Worm (Caenorhabditis elegans) whole organism, L4 larva: ENCODE results near the gene str-113.

Experiments used
- D1046.2 ChIP-seq: fragments of 200-800 bp; sonication (Bioruptor generic); IDR thresholded peaks from 2 replicates; pipeline ENCODE4 v1.3.6; 2022; ENCODE audit warnings: missing genetic modification characterization, missing compliant biosample characterization
- F26F4.8 ChIP-seq: fragments of 200-800 bp; sonication (Bioruptor generic); conservative IDR thresholded peaks from 2 replicates; pipeline ENCODE4 v1.3.6; 2022; ENCODE audit warnings: missing genetic modification characterization, missing compliant biosample characterization
- F44E2.7 ChIP-seq: fragments of 200-800 bp; sonication (Bioruptor generic); IDR thresholded peaks from 2 replicates; pipeline ENCODE4 v2.1.2; 2022; ENCODE audit warnings: missing genetic modification characterization, missing compliant biosample characterization
- Y48G9A.11 ChIP-seq: fragments of 200-800 bp; sonication (Bioruptor generic); IDR thresholded peaks from 2 replicates; pipeline ENCODE4 v1.3.6; 2022; ENCODE audit warnings: missing genetic modification reagents, missing genetic modification characterization, missing compliant biosample characterization
- ZK546.5 ChIP-seq, 2 experiments: sonication (generic microtip); optimal IDR thresholded peaks; 2 replicates each; lab custom pipeline; 2017; ENCODE audit warnings: missing biosample characterization in 2 of 2, missing genetic modification characterization in 2 of 2
- aha-1 ChIP-seq: fragments of 150-350 bp; peaks from one replicate; lab custom pipeline; 2014; ENCODE audit warnings: missing biosample characterization, missing genetic modification characterization
- ceh-28 ChIP-seq: fragments of 150-350 bp; optimal IDR thresholded peaks from 2 replicates; lab custom pipeline; 2014; ENCODE audit warnings: missing biosample characterization, missing genetic modification reagents, missing genetic modification characterization
- ceh-62 ChIP-seq: sonication (generic microtip); optimal IDR thresholded peaks from 2 replicates; lab custom pipeline; 2017; ENCODE audit warnings: missing biosample characterization, missing genetic modification characterization
- ceh-82 ChIP-seq: sonication (generic microtip); optimal IDR thresholded peaks from 2 replicates; lab custom pipeline; 2017; ENCODE audit warnings: missing biosample characterization, missing genetic modification characterization
- cey-2 ChIP-seq: sonication (generic microtip); optimal IDR thresholded peaks from 3 replicates; lab custom pipeline; 2017; ENCODE audit warnings: missing genetic modification characterization, mild to moderate bottlenecking, missing compliant biosample characterization, antibody characterized with exemption, borderline replicate concordance; ENCODE audit not compliant: insufficient read depth
- daf-16 ChIP-seq, 3 experiments: sonication (generic microtip); optimal IDR thresholded peaks; 2 replicates each; lab custom pipeline; 2016 to 2017; ENCODE audit warnings: missing genetic modification characterization in 3 of 3, missing genetic modification reagents in 3 of 3, mild to moderate bottlenecking in 2 of 3, missing compliant biosample characterization in 2 of 3, missing biosample characterization in 1 of 3, moderate library complexity in 1 of 3
- daf-19 ChIP-seq: fragments of 200-800 bp; sonication (Bioruptor generic); conservative IDR thresholded peaks from 2 replicates; pipeline ENCODE4 v1.3.6; 2022; ENCODE audit warnings: missing genetic modification characterization, missing compliant biosample characterization
- dmd-6 ChIP-seq: fragments of 200-800 bp; sonication (Bioruptor generic); IDR thresholded peaks from 2 replicates; pipeline ENCODE4 v1.3.6; 2022; ENCODE audit warnings: missing genetic modification reagents, missing genetic modification characterization, missing compliant biosample characterization
- dmd-8 ChIP-seq: fragments of 200-800 bp; sonication (Bioruptor generic); IDR thresholded peaks from 2 replicates; pipeline ENCODE4 v1.3.6; 2022; ENCODE audit warnings: missing genetic modification characterization, missing compliant biosample characterization
- dve-1 ChIP-seq: sonication (generic microtip); optimal IDR thresholded peaks from 2 replicates; lab custom pipeline; 2017; ENCODE audit warnings: antibody characterized with exemption, mild to moderate bottlenecking, missing genetic modification characterization, missing compliant biosample characterization; ENCODE audit not compliant: insufficient read depth
- gei-8 ChIP-seq: fragments of 200-800 bp; sonication (Bioruptor generic); optimal IDR thresholded peaks from 2 replicates; lab custom pipeline; 2018; ENCODE audit warnings: mild to moderate bottlenecking, missing genetic modification characterization, missing compliant biosample characterization
- hif-1 ChIP-seq, 2 experiments: sonication (generic microtip); optimal IDR thresholded peaks; 2 replicates each; lab custom pipeline; 2016 to 2017; ENCODE audit warnings: missing compliant biosample characterization in 2 of 2, missing genetic modification characterization in 2 of 2, missing genetic modification reagents in 2 of 2, missing genotype in 2 of 2, mild to moderate bottlenecking in 1 of 2
- hlh-11 ChIP-seq: fragments of 200-800 bp; sonication (Bioruptor generic); optimal IDR thresholded peaks from 2 replicates; lab custom pipeline; 2018; ENCODE audit warnings: mild to moderate bottlenecking, missing genetic modification characterization, missing compliant biosample characterization
- hlh-30 ChIP-seq: sonication (generic microtip); optimal IDR thresholded peaks from 2 replicates; lab custom pipeline; 2017; ENCODE audit warnings: antibody characterized with exemption, mild to moderate bottlenecking, missing genetic modification characterization, missing compliant biosample characterization; ENCODE audit not compliant: insufficient read depth
- lin-1 ChIP-seq: fragments of 200-800 bp; sonication (Bioruptor generic); IDR thresholded peaks from 2 replicates; pipeline ENCODE4 v1.3.6; 2022; ENCODE audit warnings: missing genetic modification reagents, missing genetic modification characterization, missing compliant biosample characterization
- lin-13 ChIP-seq: fragments of 150-350 bp; optimal IDR thresholded peaks from 2 replicates; lab custom pipeline; 2014; ENCODE audit warnings: missing biosample characterization, missing genetic modification reagents, missing genetic modification characterization
- lsy-2 ChIP-seq, 2 experiments: fragments of 150-350 bp in 1 of 2; sonication (generic microtip) in 1 of 2; optimal IDR thresholded peaks; 2 replicates each; lab custom pipeline; 2014 to 2017; ENCODE audit warnings: missing biosample characterization in 2 of 2, missing genetic modification characterization in 2 of 2
- mdl-1 ChIP-seq, 2 experiments: fragments of 150-350 bp in 1 of 2; sonication (generic microtip) in 1 of 2; optimal IDR thresholded peaks; 2 replicates each; lab custom pipeline; 2014 to 2017; ENCODE audit warnings: missing biosample characterization in 2 of 2, missing genetic modification characterization in 2 of 2
- mxl-2 ChIP-seq: fragments of 200-800 bp; sonication (Bioruptor generic); conservative IDR thresholded peaks from 2 replicates; pipeline ENCODE4 v1.3.6; 2022; ENCODE audit warnings: missing genetic modification reagents, missing genetic modification characterization, missing compliant biosample characterization
- nhr-102 ChIP-seq: sonication (generic microtip); optimal IDR thresholded peaks from 2 replicates; lab custom pipeline; 2016; ENCODE audit warnings: mild to moderate bottlenecking, missing genetic modification characterization, moderate library complexity, missing compliant biosample characterization
- nhr-11 ChIP-seq: fragments of 150-350 bp; optimal IDR thresholded peaks from 2 replicates; lab custom pipeline; 2014; ENCODE audit warnings: missing biosample characterization, missing genetic modification characterization
- nhr-28 ChIP-seq: fragments of 150-350 bp; optimal IDR thresholded peaks from 2 replicates; lab custom pipeline; 2014; ENCODE audit warnings: missing biosample characterization, missing genetic modification characterization
- nhr-48 ChIP-seq: sonication (generic microtip); optimal IDR thresholded peaks from 2 replicates; lab custom pipeline; 2016; ENCODE audit warnings: mild to moderate bottlenecking, missing genetic modification characterization, missing compliant biosample characterization
- nhr-6 ChIP-seq: fragments of 150-350 bp; optimal IDR thresholded peaks from 2 replicates; lab custom pipeline; 2014; ENCODE audit warnings: missing biosample characterization, missing genetic modification characterization
- saeg-2 ChIP-seq: fragments of 200-800 bp; sonication (Bioruptor generic); IDR thresholded peaks from 2 replicates; pipeline ENCODE4 v1.3.6; 2022; ENCODE audit warnings: missing genetic modification reagents, missing genetic modification characterization, missing compliant biosample characterization
- set-16 ChIP-seq: fragments of 200-800 bp; sonication (Bioruptor generic); IDR thresholded peaks from 2 replicates; pipeline ENCODE4 v1.3.6; 2022; ENCODE audit warnings: missing genetic modification reagents, missing genetic modification characterization, missing compliant biosample characterization
- snpc-1.2 ChIP-seq: fragments of 200-800 bp; sonication (Bioruptor generic); IDR thresholded peaks from 2 replicates; pipeline ENCODE4 v1.3.6; 2022; ENCODE audit warnings: missing genetic modification reagents, missing genetic modification characterization, missing compliant biosample characterization
- tag-97 ChIP-seq: fragments of 200-800 bp; sonication (Bioruptor generic); IDR thresholded peaks from 2 replicates; pipeline ENCODE4 v1.3.6; 2022; ENCODE audit warnings: missing genetic modification characterization, missing compliant biosample characterization
- tra-1 ChIP-seq: fragments of 200-800 bp; sonication (Bioruptor generic); IDR thresholded peaks from 2 replicates; pipeline ENCODE4 v1.3.6; 2022; ENCODE audit warnings: missing genetic modification reagents, missing genetic modification characterization, missing compliant biosample characterization
- unc-62 ChIP-seq, 3 experiments: fragments of 150-350 bp in 1 of 3; sonication (generic microtip); optimal IDR thresholded peaks in 2 of 3; peaks in 1 of 3; 1 replicate in 1 of 3; 2 replicates in 2 of 3; lab custom pipeline; 2014 to 2017; ENCODE audit warnings: missing biosample characterization in 3 of 3, missing genetic modification characterization in 3 of 3, missing genetic modification reagents in 3 of 3, missing genotype in 1 of 3
- zfp-2 ChIP-seq: sonication (generic microtip); optimal IDR thresholded peaks from 2 replicates; lab custom pipeline; 2016; ENCODE audit warnings: mild to moderate bottlenecking, missing genetic modification characterization, missing compliant biosample characterization
- zip-11 ChIP-seq: fragments of 200-800 bp; sonication (Bioruptor generic); IDR thresholded peaks from 2 replicates; pipeline ENCODE4 v1.3.6; 2022; ENCODE audit warnings: missing genetic modification characterization, missing compliant biosample characterization
- ztf-7 ChIP-seq: fragments of 150-350 bp; optimal IDR thresholded peaks from 2 replicates; lab custom pipeline; 2014; ENCODE audit warnings: missing biosample characterization, missing genetic modification characterization

The str-113 gene

ce11 chrV:3685790-3686208 is 19.0 kb upstream of the str-113 start, which contains the start of gene W08A12.2 (continued):
- TF ChIP-seq lin-1: no peak
- TF ChIP-seq saeg-2 (GFP tag; lab: Robert Waterston, UW): no peak
- peak; percentile 82 for TF ChIP-seq F26F4.8 (GFP tag; lab: Robert Waterston, UW)
- no peak for TF ChIP-seq ceh-62 (tag; lab: Kevin White, UChicago)
- TF ChIP-seq hif-1 (tag; optimal IDR thresholded peaks at IDR 0.05; lab: Kevin White, UChicago): peak in 1 of 2 experiments; percentile 15
- no peak for TF ChIP-seq ceh-28 (tag; lab: Kevin White, UChicago)
- peak; percentile 29 for TF ChIP-seq aha-1
- no peak for TF ChIP-seq F44E2.7 (GFP tag; lab: Robert Waterston, UW)
- TF ChIP-seq dmd-8 (GFP tag; lab: Robert Waterston, UW): peak; percentile 76; the same call in 1 of the 2 replicates
- no peak for TF ChIP-seq nhr-28
- TF ChIP-seq set-16 (GFP tag; lab: Robert Waterston, UW): peak; percentile 16; the same call in 1 of the 2 replicates
- TF ChIP-seq zfp-2 (tag; lab: Kevin White, UChicago): no peak
- TF ChIP-seq ztf-7: no peak
- no peak for TF ChIP-seq ceh-82 (tag; lab: Kevin White, UChicago)
- TF ChIP-seq daf-16 (GFP tag; optimal IDR thresholded peaks at IDR 0.05; lab: Kevin White, UChicago): peak; percentile 65 to 82
- peak; percentile 18 for TF ChIP-seq daf-16 (tag; optimal IDR thresholded peaks at IDR 0.05; lab: Kevin White, UChicago)
- no peak for TF ChIP-seq ZK546.5 (tag; optimal IDR thresholded peaks at IDR 0.05; lab: Kevin White, UChicago)
- peak; percentile 76 for TF ChIP-seq tra-1 (GFP tag; lab: Robert Waterston, UW)
- TF ChIP-seq mxl-2 (GFP tag; lab: Robert Waterston, UW): no peak
- peak; percentile 38 for TF ChIP-seq nhr-6 (tag; lab: Kevin White, UChicago)
- TF ChIP-seq hlh-11 (tag; lab: Kevin White, UChicago): peak; percentile 66

- TF ChIP-seq lsy-2 (tag; optimal IDR thresholded peaks at IDR 0.05; lab: Kevin White, UChicago) (no peak), Y48G9A.11 (GFP tag; lab: Robert Waterston, UW) (no peak), ztf-7 (no peak), dmd-6 (GFP tag; lab: Robert Waterston, UW) (no peak)
These were observed 15.8 kb upstream of the str-113 start, which contains the start of gene W08A12.3 for ce11 chrV:3682553-3682952. Gene W08A12.3 (plus strand): TSS chrV:3682853.

ce11 chrV:3678513-3678912 is 11.7 kb upstream of the str-113 start:
- TF ChIP-seq unc-62 (GFP tag; optimal IDR thresholded peaks at IDR 0.05 in 1 of 2; lab: Kevin White, UChicago) (peak in 1 of 2 experiments; percentile 71), unc-62 (tag; optimal IDR thresholded peaks at IDR 0.05; lab: Kevin White, UChicago) (no peak), nhr-48 (tag; lab: Kevin White, UChicago) (no peak), daf-19 (GFP tag; lab: Robert Waterston, UW) (no peak), nhr-102 (no peak), D1046.2 (no peak), snpc-1.2 (no peak), aha-1 (peak; percentile 51), mdl-1 (tag; optimal IDR thresholded peaks at IDR 0.05; lab: Kevin White, UChicago) (no peak)

ce11 chrV:3677212-3677611 is 10.4 kb upstream of the str-113 start:
- TF ChIP-seq nhr-11 (tag; lab: Kevin White, UChicago) (peak; percentile 16), tag-97 (GFP tag; lab: Robert Waterston, UW) (no peak), lin-13 (GFP tag; lab: Kevin White, UChicago) (no peak), gei-8 (GFP tag; lab: Kevin White, UChicago) (no peak), zip-11 (GFP tag; lab: Robert Waterston, UW) (no peak), hlh-11 (tag; lab: Kevin White, UChicago) (peak; percentile 41), hlh-30 (tag; lab: Kevin White, UChicago) (peak; percentile 45), cey-2 (tag; lab: Kevin White, UChicago) (no peak), dve-1 (tag; lab: Kevin White, UChicago) (no peak)
